Fruit fly (Drosophila melanogaster) whole organism, embryonic: ENCODE data around the gene IntS6.

Source experiments
- Bdp1 ChIP-seq: fragments of 200-800 bp; sonication (Bioruptor generic); optimal IDR thresholded peaks from 3 replicates; lab custom pipeline; 2016; ENCODE audit warnings: missing biosample characterization, missing genetic modification characterization
- CG10267 ChIP-seq: fragments of 200-800 bp; sonication (Bioruptor generic); optimal IDR thresholded peaks from 2 replicates; lab custom pipeline; 2018; ENCODE audit warnings: missing biosample characterization, mild to moderate bottlenecking, missing genetic modification characterization, moderate library complexity
- CG11504 ChIP-seq: fragments of 200-800 bp; sonication (Bioruptor generic); optimal IDR thresholded peaks from 3 replicates; lab custom pipeline; 2019; ENCODE audit warnings: missing biosample characterization, mild to moderate bottlenecking, missing genetic modification characterization, moderate library complexity
- CG12219 ChIP-seq: fragments of 200-800 bp; sonication (Bioruptor generic); optimal IDR thresholded peaks from 3 replicates; lab custom pipeline; 2018; ENCODE audit warnings: missing biosample characterization, mild to moderate bottlenecking, missing genetic modification characterization
- CG13424 ChIP-seq: fragments of 200-800 bp; sonication (Bioruptor generic); optimal IDR thresholded peaks from 2 replicates; lab custom pipeline; 2019; ENCODE audit warnings: missing biosample characterization, mild to moderate bottlenecking, missing genetic modification characterization, moderate library complexity
- CG14014 ChIP-seq: fragments of 200-800 bp; sonication (Bioruptor generic); IDR thresholded peaks from 2 replicates; pipeline ENCODE4 v1.3.6; 2022; ENCODE audit warnings: missing biosample characterization, missing genetic modification characterization
- CG17568 ChIP-seq: fragments of 200-800 bp; sonication (Bioruptor generic); optimal IDR thresholded peaks from 2 replicates; lab custom pipeline; 2018; ENCODE audit warnings: missing biosample characterization, mild to moderate bottlenecking, missing genetic modification characterization, moderate library complexity
- CG18262 ChIP-seq: fragments of 200-800 bp; optimal IDR thresholded peaks from 3 replicates; lab custom pipeline; 2019; ENCODE audit warnings: missing biosample characterization, mild to moderate bottlenecking, missing genetic modification characterization, moderate library complexity
- CG30403 ChIP-seq: fragments of 200-800 bp; sonication (Bioruptor generic); optimal IDR thresholded peaks from 3 replicates; lab custom pipeline; 2016; ENCODE audit warnings: missing biosample characterization, missing genetic modification characterization
- CG3281 ChIP-seq: fragments of 200-800 bp; sonication (Bioruptor generic); optimal IDR thresholded peaks from 3 replicates; lab custom pipeline; 2017; ENCODE audit warnings: missing biosample characterization, mild to moderate bottlenecking, missing genetic modification characterization
- CG34422 ChIP-seq: fragments of 200-800 bp; sonication (Bioruptor generic); IDR thresholded peaks from 3 replicates; pipeline ENCODE4 v1.3.6; 2022; ENCODE audit warnings: missing biosample characterization, missing genetic modification characterization
- CG43689 ChIP-seq: fragments of 200-800 bp; sonication (Bioruptor generic); IDR thresholded peaks from 2 replicates; pipeline ENCODE4 v1.3.6; 2022; ENCODE audit warnings: missing biosample characterization, missing genetic modification characterization
- CG4820 ChIP-seq: fragments of 200-800 bp; sonication (Bioruptor generic); optimal IDR thresholded peaks from 3 replicates; lab custom pipeline; 2016; ENCODE audit warnings: missing biosample characterization, missing genetic modification characterization
- CG6813 ChIP-seq: fragments of 200-800 bp; sonication (Bioruptor generic); optimal IDR thresholded peaks from 2 replicates; lab custom pipeline; 2017; ENCODE audit warnings: missing biosample characterization, missing genetic modification characterization, mild to moderate bottlenecking, moderate library complexity, missing genetic modification reagents
- CG8765 ChIP-seq: fragments of 200-800 bp; sonication (Bioruptor generic); IDR thresholded peaks from 2 replicates; pipeline ENCODE4 v1.3.6; 2022; ENCODE audit warnings: missing biosample characterization, missing genetic modification characterization
- Dip2 ChIP-seq: fragments of 200-800 bp; sonication (Bioruptor generic); IDR thresholded peaks from 2 replicates; pipeline ENCODE4 v1.3.6; 2022; ENCODE audit warnings: missing biosample characterization, missing genetic modification characterization
- Fer1 ChIP-seq: fragments of 200-800 bp; sonication (Bioruptor generic); optimal IDR thresholded peaks from 2 replicates; lab custom pipeline; 2017; ENCODE audit warnings: missing biosample characterization, mild to moderate bottlenecking, missing genetic modification characterization
- Mes4 ChIP-seq: fragments of 200-800 bp; sonication (Bioruptor generic); optimal IDR thresholded peaks from 2 replicates; lab custom pipeline; 2016; ENCODE audit warnings: missing biosample characterization, missing genetic modification characterization
- NfI ChIP-seq: fragments of 200-800 bp; sonication (Bioruptor generic); optimal IDR thresholded peaks from 3 replicates; lab custom pipeline; 2018; ENCODE audit warnings: missing biosample characterization, mild to moderate bottlenecking, missing genetic modification characterization, moderate library complexity
- Oli ChIP-seq: fragments of 200-800 bp; sonication (Bioruptor generic); optimal IDR thresholded peaks from 2 replicates; lab custom pipeline; 2018; ENCODE audit warnings: missing biosample characterization, mild to moderate bottlenecking, missing genetic modification characterization, moderate library complexity
- Optix ChIP-seq: fragments of 200-800 bp; sonication (Bioruptor generic); IDR thresholded peaks from 3 replicates; pipeline ENCODE4 v1.3.6; 2022; ENCODE audit warnings: missing biosample characterization, missing genetic modification characterization
- PHDP ChIP-seq: fragments of 200-800 bp; sonication (Bioruptor generic); optimal IDR thresholded peaks from 3 replicates; lab custom pipeline; 2018; ENCODE audit warnings: missing biosample characterization, mild to moderate bottlenecking, missing genetic modification characterization, moderate library complexity
- Poxn ChIP-seq: fragments of 200-800 bp; sonication (Bioruptor generic); IDR thresholded peaks from 2 replicates; pipeline ENCODE4 v1.3.6; 2022; ENCODE audit warnings: missing biosample characterization, missing genetic modification characterization
- Sox102F ChIP-seq: fragments of 200-800 bp; sonication (Bioruptor generic); optimal IDR thresholded peaks from 2 replicates; lab custom pipeline; 2018; ENCODE audit warnings: missing biosample characterization, mild to moderate bottlenecking, missing genetic modification characterization, moderate library complexity
- Xbp1 ChIP-seq: fragments of 200-800 bp; sonication (Bioruptor generic); optimal IDR thresholded peaks from 3 replicates; lab custom pipeline; 2016; ENCODE audit warnings: missing biosample characterization, mild to moderate bottlenecking, missing genetic modification characterization
- az2 ChIP-seq: fragments of 200-800 bp; sonication (Bioruptor generic); optimal IDR thresholded peaks from 3 replicates; lab custom pipeline; 2016; ENCODE audit warnings: missing biosample characterization, missing genetic modification characterization
- bcd ChIP-seq: fragments of 200-800 bp; sonication (Bioruptor generic); optimal IDR thresholded peaks from 2 replicates; lab custom pipeline; 2017; ENCODE audit warnings: missing biosample characterization, mild to moderate bottlenecking, missing genetic modification characterization
- btn ChIP-seq: fragments of 200-800 bp; sonication (Bioruptor generic); optimal IDR thresholded peaks from 2 replicates; lab custom pipeline; 2016; ENCODE audit warnings: missing biosample characterization, missing genetic modification characterization
- croc ChIP-seq: fragments of 200-800 bp; sonication (Bioruptor generic); conservative IDR thresholded peaks from 3 replicates; pipeline ENCODE4 v1.3.6; 2022; ENCODE audit warnings: missing biosample characterization, missing genetic modification characterization
- dmrt99B ChIP-seq: fragments of 200-800 bp; sonication (Bioruptor generic); optimal IDR thresholded peaks from 2 replicates; lab custom pipeline; 2018; ENCODE audit warnings: missing biosample characterization, mild to moderate bottlenecking, missing genetic modification characterization, moderate library complexity
- en ChIP-seq: fragments of 200-800 bp; sonication (Bioruptor generic); optimal IDR thresholded peaks from 2 replicates; lab custom pipeline; 2016; ENCODE audit warnings: missing biosample characterization, missing genetic modification characterization
- fd96Cb ChIP-seq: fragments of 200-800 bp; sonication (Bioruptor generic); optimal IDR thresholded peaks from 2 replicates; lab custom pipeline; 2018; ENCODE audit warnings: missing biosample characterization, mild to moderate bottlenecking, missing genetic modification characterization, moderate library complexity
- gce ChIP-seq: fragments of 200-800 bp; sonication (Bioruptor generic); IDR thresholded peaks from 3 replicates; pipeline ENCODE4 v1.3.6; 2022; ENCODE audit warnings: missing biosample characterization, missing genetic modification characterization
- gcm ChIP-seq: fragments of 200-800 bp; sonication (Bioruptor generic); optimal IDR thresholded peaks from 2 replicates; lab custom pipeline; 2019; ENCODE audit warnings: missing biosample characterization, mild to moderate bottlenecking, missing genetic modification characterization, moderate library complexity
- ind ChIP-seq: fragments of 200-800 bp; sonication (Bioruptor generic); optimal IDR thresholded peaks from 3 replicates; lab custom pipeline; 2016; ENCODE audit warnings: missing biosample characterization, missing genetic modification characterization
- ken ChIP-seq: fragments of 200-800 bp; sonication (Bioruptor generic); IDR thresholded peaks from 3 replicates; pipeline ENCODE4 v1.3.6; 2022; ENCODE audit warnings: missing biosample characterization, missing genetic modification characterization
- lbe ChIP-seq: fragments of 200-800 bp; sonication (Bioruptor generic); optimal IDR thresholded peaks from 2 replicates; lab custom pipeline; 2016; ENCODE audit warnings: missing biosample characterization, mild to moderate bottlenecking, missing genetic modification characterization
- lola ChIP-seq, 3 experiments: fragments of >200 bp in 2 of 3; fragments of 200-800 bp in 1 of 3; sonication (Bioruptor generic) in 1 of 3; optimal IDR thresholded peaks; 2 replicates each; lab custom pipeline; 2017 to 2019; ENCODE audit warnings: missing biosample characterization in 3 of 3, missing genetic modification characterization in 3 of 3, mild to moderate bottlenecking in 1 of 3, moderate library complexity in 1 of 3
- onecut ChIP-seq: fragments of 200-800 bp; sonication (Bioruptor generic); IDR thresholded peaks from 2 replicates; pipeline ENCODE4 v1.3.6; 2022; ENCODE audit warnings: missing biosample characterization, missing genetic modification characterization
- org-1 ChIP-seq: fragments of 200-800 bp; sonication (Bioruptor generic); optimal IDR thresholded peaks from 2 replicates; lab custom pipeline; 2017; ENCODE audit warnings: missing biosample characterization, missing genetic modification characterization
- pan ChIP-seq, 4 experiments: fragments of >200 bp in 3 of 4; fragments of 200-800 bp in 1 of 4; sonication (Bioruptor generic) in 1 of 4; optimal IDR thresholded peaks in 3 of 4; IDR thresholded peaks in 1 of 4; 2 replicates each; pipeline versions ENCODE4 v1.3.6 to Lab custom; 2017 to 2022; ENCODE audit warnings: missing biosample characterization in 2 of 4, missing genetic modification characterization in 2 of 4, mixed read lengths in 1 of 4
- pnt ChIP-seq: fragments of 200-800 bp; sonication (Bioruptor generic); optimal IDR thresholded peaks from 3 replicates; lab custom pipeline; 2016; ENCODE audit warnings: missing biosample characterization, missing genetic modification characterization
- scrt ChIP-seq: fragments of 200-800 bp; sonication (Bioruptor generic); optimal IDR thresholded peaks from 2 replicates; lab custom pipeline; 2018; ENCODE audit warnings: missing biosample characterization, mild to moderate bottlenecking, missing genetic modification characterization, moderate library complexity
- sens-2 ChIP-seq: fragments of 200-800 bp; sonication (Bioruptor generic); IDR thresholded peaks from 2 replicates; pipeline ENCODE4 v1.3.6; 2022; ENCODE audit warnings: missing biosample characterization, missing genetic modification characterization
- ssp ChIP-seq: fragments of 200-800 bp; sonication (Bioruptor generic); IDR thresholded peaks from 2 replicates; pipeline ENCODE4 v1.3.6; 2022; ENCODE audit warnings: missing biosample characterization, missing genetic modification characterization
- tgo ChIP-seq: fragments of 200-800 bp; sonication (Bioruptor generic); IDR thresholded peaks from 3 replicates; pipeline ENCODE4 v1.3.6; 2022; ENCODE audit warnings: missing biosample characterization, missing genetic modification characterization
- unpg ChIP-seq: fragments of 200-800 bp; sonication (Bioruptor generic); optimal IDR thresholded peaks from 3 replicates; lab custom pipeline; 2018; ENCODE audit warnings: missing biosample characterization, mild to moderate bottlenecking, missing genetic modification characterization, moderate library complexity
- zfh1 ChIP-seq: fragments of 200-800 bp; sonication (Bioruptor generic); IDR thresholded peaks from 3 replicates; pipeline ENCODE4 v1.3.6; 2022; ENCODE audit warnings: missing biosample characterization, missing genetic modification characterization

The IntS6 gene

dm6 chrX:5783260-5784040, 36.4 kb upstream of the IntS6 start (continued):
- TF ChIP-seq Oli (tag; lab: Kevin White, UChicago), result peak; percentile 70
- TF ChIP-seq lbe (GFP tag; lab: Kevin White, UChicago), result peak; percentile 59
- TF ChIP-seq CG3281, result no peak
- TF ChIP-seq en (GFP tag; lab: Kevin White, UChicago), result no peak
- TF ChIP-seq Fer1 (GFP tag; lab: Kevin White, UChicago), result no peak
- peak; percentile 4 for TF ChIP-seq NfI (GFP tag; lab: Kevin White, UChicago)
- peak; percentile 61 for TF ChIP-seq unpg (GFP tag; lab: Kevin White, UChicago)
- TF ChIP-seq CG10267, result peak; percentile 26
- peak; percentile 42 for TF ChIP-seq CG4820 (GFP tag; lab: Kevin White, UChicago)
- peak; percentile 54; the same call in 1 of the 2 replicates for TF ChIP-seq sens-2 (GFP tag; lab: Robert Waterston, UW)
- TF ChIP-seq PHDP (tag; lab: Kevin White, UChicago), result peak; percentile 41
- no peak for TF ChIP-seq gce (GFP tag; lab: Robert Waterston, UW)
- peak; percentile 22 for TF ChIP-seq pnt
- peak; percentile 47 for TF ChIP-seq az2 (GFP tag; lab: Kevin White, UChicago)
- TF ChIP-seq org-1 (GFP tag; lab: Kevin White, UChicago), result peak; percentile 30
- peak; percentile 72 for TF ChIP-seq CG11504
- TF ChIP-seq CG12219 (GFP tag; lab: Kevin White, UChicago), result peak; percentile 36
- 0 out of 2 replicates have a peak, but pooled peaks have one; percentile 23 for TF ChIP-seq CG14014 (GFP tag; lab: Robert Waterston, UW)
- TF ChIP-seq tgo (GFP tag; lab: Robert Waterston, UW), result peak; percentile 35; the same call in 1 of the 3 replicates
- TF ChIP-seq croc (GFP tag; lab: Robert Waterston, UW), result peak; percentile 39; the same call in 1 of the 3 replicates
- peak; percentile 53; the same call in 1 of the 3 replicates for TF ChIP-seq zfh1 (GFP tag; lab: Robert Waterston, UW)
- TF ChIP-seq ken (GFP tag; lab: Robert Waterston, UW), result peak; percentile 64; the same call in 2 of the 3 replicates
- peak; percentile 47 for TF ChIP-seq CG13424
- TF ChIP-seq scrt (GFP tag; lab: Kevin White, UChicago), result no peak
- TF ChIP-seq Sox102F (GFP tag; lab: Kevin White, UChicago), result peak; percentile 76
- TF ChIP-seq bcd, result peak; percentile 18
- TF ChIP-seq dmrt99B, result peak; percentile 76
- TF ChIP-seq ssp, result peak; percentile 27; the same call in 1 of the 2 replicates
- no peak for TF ChIP-seq Poxn
- TF ChIP-seq Xbp1 (GFP tag; lab: Kevin White, UChicago), result peak; percentile 33
- TF ChIP-seq CG18262 (tag; lab: Kevin White, UChicago), result peak; percentile 54
- TF ChIP-seq Mes4 (GFP tag; lab: Kevin White, UChicago), result no peak
- TF ChIP-seq Dip2 (GFP tag; lab: Robert Waterston, UW), result no peak
- no peak for TF ChIP-seq Bdp1 (GFP tag; lab: Kevin White, UChicago)
- peak; percentile 13 for TF ChIP-seq ind
- 0 out of 2 replicates have a peak, but pooled peaks have one; percentile 22 for TF ChIP-seq onecut (GFP tag; lab: Robert Waterston, UW)
- TF ChIP-seq gcm (GFP tag; lab: Kevin White, UChicago), result peak; percentile 2
- no peak for TF ChIP-seq pan (optimal IDR thresholded peaks at IDR 0.05; lab: Kevin White, UChicago)
- peak in 1 of 2 experiments; percentile 37 for TF ChIP-seq pan (GFP tag; optimal IDR thresholded peaks at IDR 0.05 in 1 of 2, IDR thresholded peaks at IDR 0.05 in 1 of 2)
- peak in 1 of 3 experiments; percentile 32 for TF ChIP-seq lola (GFP tag; optimal IDR thresholded peaks at IDR 0.05; lab: Kevin White, UChicago)
- TF ChIP-seq CG6813 (GFP tag; lab: Kevin White, UChicago), result peak; percentile 2
- TF ChIP-seq Optix (GFP tag; lab: Robert Waterston, UW), result no peak
- no peak for TF ChIP-seq CG17568 (GFP tag; lab: Kevin White, UChicago)
- no peak for TF ChIP-seq CG34422 (GFP tag; lab: Robert Waterston, UW)
- no peak for TF ChIP-seq CG43689 (GFP tag; lab: Robert Waterston, UW)
- no peak for TF ChIP-seq btn (GFP tag; lab: Kevin White, UChicago)
- TF ChIP-seq CG8765 (GFP tag; lab: Robert Waterston, UW), result no peak
- peak; percentile 42 for TF ChIP-seq CG30403 (GFP tag; lab: Kevin White, UChicago)
- TF ChIP-seq fd96Cb, result peak; percentile 50
